In genomic region chr3L:8519232-8519631, dm6 we compare ENCODE assay signal across 2 fruit fly cellular contexts.
TF ChIP-seq lines count a peak whose summit lies in the region.

No protein-coding gene starts in this region.

TF ChIP-seq in whole organism, embryonic, 481 proteins besides CTCF, POLR2A, EP300 and RAD21 (continued from another document):
- 0 out of 2 replicates have a peak, but pooled peaks have one; percentile 11 for TF ChIP-seq Bgb (GFP tag; IDR thresholded peaks at IDR 0.05; lab: Robert Waterston, UW; ENCODE audit: partially characterized antibody)
- no peak for TF ChIP-seq gsb-n (tag; optimal IDR thresholded peaks at IDR 0.05; lab: Kevin White, UChicago)
- TF ChIP-seq Deaf1 (tag; optimal IDR thresholded peaks at IDR 0.05; lab: Kevin White, UChicago), result no peak
- no peak for TF ChIP-seq Sin3A (optimal IDR thresholded peaks at IDR 0.05; lab: Kevin White, UChicago)
- peak; percentile 29 for TF ChIP-seq CG18599 (GFP tag; optimal IDR thresholded peaks at IDR 0.05; lab: Kevin White, UChicago)
- TF ChIP-seq CG12942 (GFP tag; optimal IDR thresholded peaks at IDR 0.05; lab: Kevin White, UChicago), result no peak
- no peak for TF ChIP-seq bowl (GFP tag; IDR thresholded peaks at IDR 0.05; lab: Robert Waterston, UW)
- TF ChIP-seq onecut (GFP tag; IDR thresholded peaks at IDR 0.05; lab: Robert Waterston, UW), result peak; percentile 62; the same call in 1 of the 2 replicates
- TF ChIP-seq Myb (GFP tag; optimal IDR thresholded peaks at IDR 0.05; lab: Kevin White, UChicago), result no peak
- TF ChIP-seq HHEX (GFP tag; optimal IDR thresholded peaks at IDR 0.05; lab: Kevin White, UChicago), result peak; percentile 14
- TF ChIP-seq CG5245 (GFP tag; optimal IDR thresholded peaks at IDR 0.05; lab: Kevin White, UChicago), result no peak
- TF ChIP-seq Ptx1 (GFP tag; IDR thresholded peaks at IDR 0.05; lab: Robert Waterston, UW), result 0 out of 2 replicates have a peak, but pooled peaks have one; percentile 9
- TF ChIP-seq lab (GFP tag; optimal IDR thresholded peaks at IDR 0.05; lab: Kevin White, UChicago), result peak; percentile 62
- no peak for TF ChIP-seq CG2875 (GFP tag; optimal IDR thresholded peaks at IDR 0.05; lab: Kevin White, UChicago)
- no peak for TF ChIP-seq CG3838 (GFP tag; optimal IDR thresholded peaks at IDR 0.05; lab: Kevin White, UChicago)
- 0 out of 2 replicates have a peak, but pooled peaks have one; percentile 24 for TF ChIP-seq CG14014 (GFP tag; IDR thresholded peaks at IDR 0.05; lab: Robert Waterston, UW)
- TF ChIP-seq CG3995 (GFP tag; optimal IDR thresholded peaks at IDR 0.05; lab: Kevin White, UChicago), result peak; percentile 69
- TF ChIP-seq CG34376 (GFP tag; optimal IDR thresholded peaks at IDR 0.05; lab: Kevin White, UChicago), result peak; percentile 52
- no peak for TF ChIP-seq CG18476 (GFP tag; optimal IDR thresholded peaks at IDR 0.05; lab: Kevin White, UChicago)
- peak; percentile 82 for TF ChIP-seq exex (tag; optimal IDR thresholded peaks at IDR 0.05; lab: Kevin White, UChicago)
- no peak for TF ChIP-seq CrebB (tag; optimal IDR thresholded peaks at IDR 0.05; lab: Kevin White, UChicago)
- TF ChIP-seq CG6765 (GFP tag; optimal IDR thresholded peaks at IDR 0.05; lab: Kevin White, UChicago), result peak; percentile 28
- no peak for TF ChIP-seq bsh (GFP tag; optimal IDR thresholded peaks at IDR 0.05; lab: Kevin White, UChicago)
- TF ChIP-seq emc (GFP tag; optimal IDR thresholded peaks at IDR 0.05; lab: Kevin White, UChicago), result no peak
- TF ChIP-seq HLH3B (GFP tag; IDR thresholded peaks at IDR 0.05; lab: Robert Waterston, UW), result no peak
- TF ChIP-seq Med (GFP tag; lab: Kevin White, UChicago), result peak; percentile 63
- no peak for TF ChIP-seq Awh (GFP tag; IDR thresholded peaks at IDR 0.05; lab: Robert Waterston, UW)
- TF ChIP-seq row (GFP tag; IDR thresholded peaks at IDR 0.05; lab: Robert Waterston, UW), result peak; percentile 53; the same call in 2 of the 3 replicates
- no peak for TF ChIP-seq Hmx (GFP tag; optimal IDR thresholded peaks at IDR 0.05; lab: Kevin White, UChicago)
- TF ChIP-seq Fer3 (tag; optimal IDR thresholded peaks at IDR 0.05; lab: Kevin White, UChicago), result peak; percentile 5
- TF ChIP-seq Dbx (GFP tag; IDR thresholded peaks at IDR 0.05; lab: Robert Waterston, UW), result peak; percentile 30; the same call in 1 of the 3 replicates
- TF ChIP-seq bigmax (GFP tag; optimal IDR thresholded peaks at IDR 0.05; lab: Kevin White, UChicago), result peak; percentile 70
- TF ChIP-seq sug (tag; optimal IDR thresholded peaks at IDR 0.05; lab: Kevin White, UChicago), result peak; percentile 31
- peak; percentile 66 for TF ChIP-seq grn (GFP tag; optimal IDR thresholded peaks at IDR 0.05; lab: Kevin White, UChicago)
- peak; percentile 60 for TF ChIP-seq sens (GFP tag; lab: Kevin White, UChicago)
- TF ChIP-seq CG2678 (tag; optimal IDR thresholded peaks at IDR 0.05; lab: Kevin White, UChicago), result peak; percentile 21
- TF ChIP-seq sim (GFP tag; IDR thresholded peaks at IDR 0.05; lab: Robert Waterston, UW), result 0 out of 2 replicates have a peak, but pooled peaks have one; percentile 31
- no peak for TF ChIP-seq scrt (GFP tag; optimal IDR thresholded peaks at IDR 0.05; lab: Kevin White, UChicago)
- TF ChIP-seq Atf6 (GFP tag; IDR thresholded peaks at IDR 0.05; lab: Robert Waterston, UW), result peak; percentile 32; the same call in 1 of the 2 replicates
- peak; percentile 57 for TF ChIP-seq mirr (GFP tag; optimal IDR thresholded peaks at IDR 0.05; lab: Kevin White, UChicago)
- no peak for TF ChIP-seq Drgx (GFP tag; IDR thresholded peaks at IDR 0.05; lab: Robert Waterston, UW)
- TF ChIP-seq CG13894 (tag; optimal IDR thresholded peaks at IDR 0.05; lab: Kevin White, UChicago), result peak; percentile 66
- TF ChIP-seq CG2120 (GFP tag; optimal IDR thresholded peaks at IDR 0.05; lab: Kevin White, UChicago), result peak; percentile 21
- TF ChIP-seq hkb (optimal IDR thresholded peaks at IDR 0.05; lab: Kevin White, UChicago), result no peak
- 0 out of 2 replicates have a peak, but pooled peaks have one; percentile 15 for TF ChIP-seq hkb (GFP tag; IDR thresholded peaks at IDR 0.05; lab: Robert Waterston, UW)
- no peak for TF ChIP-seq CG12391 (tag; optimal IDR thresholded peaks at IDR 0.05; lab: Kevin White, UChicago)
- TF ChIP-seq Hr3 (GFP tag; optimal IDR thresholded peaks at IDR 0.05; lab: Kevin White, UChicago), result no peak
- no peak for TF ChIP-seq CG10959 (GFP tag; IDR thresholded peaks at IDR 0.05; lab: Robert Waterston, UW)
- TF ChIP-seq Jarid2 (GFP tag; optimal IDR thresholded peaks at IDR 0.05; lab: Kevin White, UChicago), result no peak

TF ChIP-seq in whole organism, prepupa, 60 proteins besides CTCF, POLR2A, EP300 and RAD21 (continued from another document):
- TF ChIP-seq Eip75B (GFP tag; optimal IDR thresholded peaks at IDR 0.05; lab: Kevin White, UChicago) (no peak), Hr38 (GFP tag; optimal IDR thresholded peaks at IDR 0.05; lab: Kevin White, UChicago) (no peak), fd85E (GFP tag; optimal IDR thresholded peaks at IDR 0.05; lab: Kevin White, UChicago) (no peak)
